Fruit fly (Drosophila melanogaster): ENCODE measurements around the gene CG17928.

CG17928 gene

DNA sequence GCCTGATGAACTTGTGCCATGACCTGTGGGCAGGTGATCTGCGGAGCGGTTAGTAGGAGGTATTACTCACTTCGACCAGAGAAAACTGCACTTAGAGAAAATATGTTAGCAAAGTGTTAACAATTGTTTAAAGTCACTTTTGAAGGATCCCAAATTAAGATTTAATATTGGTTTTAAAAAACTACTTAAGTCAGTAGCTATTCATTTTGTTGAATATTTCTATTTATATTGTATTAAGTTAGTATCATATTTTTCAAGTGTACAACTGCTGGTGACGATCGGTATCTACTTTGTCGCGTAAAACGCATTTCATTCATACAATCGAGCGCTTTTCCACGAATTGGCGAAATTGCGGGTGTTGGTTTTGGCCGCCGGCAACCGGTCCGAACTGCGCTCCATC lies 12.3 kb downstream of the CG17928 start:
- TF ChIP-seq CG32006 (GFP tag; optimal IDR thresholded peaks at IDR 0.05) (peak; percentile 75), CG6163 (GFP tag; IDR thresholded peaks at IDR 0.05) (0 out of 3 replicates have a peak, but pooled peaks have one; percentile 36), CG9139 (GFP tag; optimal IDR thresholded peaks at IDR 0.05) (no peak), Lpt (GFP tag; optimal IDR thresholded peaks at IDR 0.05) (peak; percentile 6), Met (GFP tag; optimal IDR thresholded peaks at IDR 0.05) (no peak), Blimp-1 (GFP tag; optimal IDR thresholded peaks at IDR 0.05) (no peak), Eip78C (GFP tag) (peak; percentile 77), CG8319 (GFP tag; optimal IDR thresholded peaks at IDR 0.05) (no peak), achi (GFP tag; optimal IDR thresholded peaks at IDR 0.05) (peak; percentile 32), pdm3 (GFP tag; optimal IDR thresholded peaks at IDR 0.05) (peak; percentile 27), Ets96B (tag; optimal IDR thresholded peaks at IDR 0.05) (peak; percentile 9), OdsH (GFP tag; optimal IDR thresholded peaks at IDR 0.05) (peak; percentile 17), Gug (GFP tag; IDR thresholded peaks at IDR 0.05) (peak; percentile 49), CG8119 (GFP tag; IDR thresholded peaks at IDR 0.05) (peak; percentile 83), Hr38 (GFP tag; optimal IDR thresholded peaks at IDR 0.05) (no peak), eg (GFP tag; IDR thresholded peaks at IDR 0.05) (peak; percentile 71), Hr4 (GFP tag; optimal IDR thresholded peaks at IDR 0.05) (peak; percentile 74), CG11762 (GFP tag; optimal IDR thresholded peaks at IDR 0.05; ENCODE audit: insufficient read depth) (no peak), svp (GFP tag) (peak; percentile 65), CG4318 (GFP tag; optimal IDR thresholded peaks at IDR 0.05) (peak; percentile 46), CG15336 (GFP tag; IDR thresholded peaks at IDR 0.05) (peak; percentile 83), acj6 (GFP tag; optimal IDR thresholded peaks at IDR 0.05) (peak; percentile 29), CG11294 (GFP tag; IDR thresholded peaks at IDR 0.05) (0 out of 2 replicates have a peak, but pooled peaks have one; percentile 11), topi (GFP tag; optimal IDR thresholded peaks at IDR 0.05) (no peak)

DNA sequence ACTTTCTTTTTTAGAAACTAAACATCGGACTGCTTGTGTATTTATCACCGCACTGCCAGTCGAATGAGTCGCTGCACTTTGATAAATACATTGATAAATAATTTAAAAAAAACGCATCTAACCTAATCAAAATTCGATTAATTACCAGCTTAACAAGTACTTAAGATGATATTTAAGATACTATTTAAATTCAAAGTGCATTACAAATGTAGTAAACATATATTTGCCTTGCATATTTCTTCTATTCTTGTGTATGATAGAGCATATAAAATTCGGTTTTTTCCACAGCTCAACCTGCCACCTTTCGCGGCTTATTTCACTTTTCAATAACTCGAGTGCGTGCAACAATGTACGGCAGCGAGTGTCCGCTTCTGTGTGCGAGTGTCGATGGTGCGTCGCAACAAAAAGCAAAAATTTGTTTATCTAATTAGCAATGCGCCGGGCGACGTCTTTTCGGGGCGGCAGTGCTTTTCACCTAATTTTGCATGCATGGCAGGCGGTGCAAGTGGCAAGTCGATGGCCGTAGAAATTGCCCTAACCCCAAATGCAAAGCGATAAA lies 13.1 kb downstream of the CG17928 start, which contains the start of gene CG13272:
CG13272 (plus strand) TSS at position 509 of the 559 bp plus-strand sequence.
- TF ChIP-seq salr (GFP tag; optimal IDR thresholded peaks at IDR 0.05) (no peak), Blimp-1 (GFP tag; optimal IDR thresholded peaks at IDR 0.05) (peak; percentile 17), cyc (GFP tag; optimal IDR thresholded peaks at IDR 0.05) (no peak), Lpt (GFP tag; optimal IDR thresholded peaks at IDR 0.05) (no peak), CG8119 (GFP tag; IDR thresholded peaks at IDR 0.05) (peak; percentile 48; the same call in 2 of the 3 replicates), CG6792 (GFP tag; optimal IDR thresholded peaks at IDR 0.05) (no peak), CG8319 (GFP tag; optimal IDR thresholded peaks at IDR 0.05) (no peak), Ets21C (GFP tag; optimal IDR thresholded peaks at IDR 0.05) (no peak), CG10669 (GFP tag; optimal IDR thresholded peaks at IDR 0.05) (no peak), esn (GFP tag; optimal IDR thresholded peaks at IDR 0.05) (no peak), Sox15 (GFP tag; optimal IDR thresholded peaks at IDR 0.05) (no peak), Hr4 (GFP tag; optimal IDR thresholded peaks at IDR 0.05) (peak; percentile 67), CG6276 (GFP tag; optimal IDR thresholded peaks at IDR 0.05) (peak; percentile 43), CG11294 (GFP tag; IDR thresholded peaks at IDR 0.05) (no peak), ss (GFP tag; optimal IDR thresholded peaks at IDR 0.05) (no peak), acj6 (GFP tag; optimal IDR thresholded peaks at IDR 0.05) (peak; percentile 11), CG9139 (GFP tag; optimal IDR thresholded peaks at IDR 0.05) (no peak), Sox14 (GFP tag; optimal IDR thresholded peaks at IDR 0.05) (no peak), Eip78C (GFP tag) (peak; percentile 63), CG8632 (GFP tag; optimal IDR thresholded peaks at IDR 0.05) (no peak), Eip93F (GFP tag; optimal IDR thresholded peaks at IDR 0.05) (no peak), CG7368 (GFP tag; optimal IDR thresholded peaks at IDR 0.05) (no peak), Ets96B (tag; optimal IDR thresholded peaks at IDR 0.05) (no peak), CG6808 (GFP tag; optimal IDR thresholded peaks at IDR 0.05) (no peak), dac (GFP tag; optimal IDR thresholded peaks at IDR 0.05) (peak; percentile 52), Hr38 (GFP tag; optimal IDR thresholded peaks at IDR 0.05) (no peak), CG1621 (tag; optimal IDR thresholded peaks at IDR 0.05) (no peak), CG4318 (GFP tag; optimal IDR thresholded peaks at IDR 0.05) (peak; percentile 59), fd85E (GFP tag; optimal IDR thresholded peaks at IDR 0.05) (no peak), fd59A (GFP tag; optimal IDR thresholded peaks at IDR 0.05) (no peak), CG16779 (tag; optimal IDR thresholded peaks at IDR 0.05) (no peak), CG32006 (GFP tag; optimal IDR thresholded peaks at IDR 0.05) (peak; percentile 83), Sox102F (GFP tag; optimal IDR thresholded peaks at IDR 0.05) (no peak), Met (GFP tag; optimal IDR thresholded peaks at IDR 0.05) (no peak), Smox (GFP tag; optimal IDR thresholded peaks at IDR 0.05) (no peak), pdm3 (GFP tag; optimal IDR thresholded peaks at IDR 0.05) (peak; percentile 26), topi (GFP tag; optimal IDR thresholded peaks at IDR 0.05) (no peak), eg (GFP tag; IDR thresholded peaks at IDR 0.05) (no peak), svp (GFP tag) (peak; percentile 29), net (GFP tag; optimal IDR thresholded peaks at IDR 0.05) (no peak), Gug (GFP tag; IDR thresholded peaks at IDR 0.05) (peak; percentile 26; the same call in 1 of the 2 replicates), OdsH (GFP tag; optimal IDR thresholded peaks at IDR 0.05) (peak; percentile 3), CG11902 (GFP tag; optimal IDR thresholded peaks at IDR 0.05) (no peak)
